Fruit fly (Drosophila melanogaster) whole organism, embryonic: ENCODE measurements around the gene CG17207.

Experiments used
- Adf1 ChIP-seq: fragments of 200-800 bp; sonication (Bioruptor generic); IDR thresholded peaks from 2 replicates; pipeline ENCODE4 v1.3.6; 2022; ENCODE audit warnings: missing biosample characterization, missing genetic modification characterization
- B-H1 ChIP-seq: fragments of 200-800 bp; sonication (Bioruptor generic); IDR thresholded peaks from 3 replicates; pipeline ENCODE4 v1.3.6; 2022; ENCODE audit warnings: missing biosample characterization, missing genetic modification characterization
- BEAF-32 ChIP-seq: fragments of 200-800 bp; sonication (Bioruptor generic); optimal IDR thresholded peaks from 3 replicates; lab custom pipeline; 2017; ENCODE audit warnings: missing biosample characterization, missing genetic modification characterization, mild to moderate bottlenecking, moderate library complexity, missing genetic modification reagents
- CG11695 ChIP-seq: fragments of 200-800 bp; sonication (Bioruptor generic); IDR thresholded peaks from 3 replicates; pipeline ENCODE4 v1.3.6; 2022; ENCODE audit warnings: missing biosample characterization, missing genetic modification characterization
- CG12071 ChIP-seq: fragments of 200-800 bp; sonication (Bioruptor generic); optimal IDR thresholded peaks from 3 replicates; lab custom pipeline; 2018; ENCODE audit warnings: missing biosample characterization, mild to moderate bottlenecking, missing genetic modification characterization
- CG12942 ChIP-seq: fragments of 200-800 bp; sonication (Bioruptor generic); optimal IDR thresholded peaks from 3 replicates; lab custom pipeline; 2016; ENCODE audit warnings: missing biosample characterization, missing genetic modification characterization
- CG13624 ChIP-seq: fragments of 200-800 bp; sonication (Bioruptor generic); optimal IDR thresholded peaks from 2 replicates; lab custom pipeline; 2016; ENCODE audit warnings: missing biosample characterization, missing genetic modification characterization
- CG15514 ChIP-seq: fragments of 200-800 bp; sonication (Bioruptor generic); optimal IDR thresholded peaks from 3 replicates; lab custom pipeline; 2017; ENCODE audit warnings: missing biosample characterization, missing genetic modification characterization, mild to moderate bottlenecking, moderate library complexity, missing genetic modification reagents
- CG18476 ChIP-seq: fragments of 200-800 bp; sonication (Bioruptor generic); optimal IDR thresholded peaks from 2 replicates; lab custom pipeline; 2016; ENCODE audit warnings: missing biosample characterization, mild to moderate bottlenecking, missing genetic modification characterization
- CG2202 ChIP-seq: fragments of 200-800 bp; sonication (Bioruptor generic); optimal IDR thresholded peaks from 2 replicates; lab custom pipeline; 2018; ENCODE audit warnings: missing biosample characterization, mild to moderate bottlenecking, missing genetic modification characterization
- CG3163 ChIP-seq: fragments of 200-800 bp; sonication (Bioruptor generic); optimal IDR thresholded peaks from 3 replicates; lab custom pipeline; 2016; ENCODE audit warnings: missing biosample characterization, missing genetic modification characterization
- CG4282 ChIP-seq: fragments of 200-800 bp; sonication (Bioruptor generic); optimal IDR thresholded peaks from 2 replicates; lab custom pipeline; 2016; ENCODE audit warnings: missing biosample characterization, missing genetic modification characterization
- CG4707 ChIP-seq: fragments of 200-800 bp; sonication (Bioruptor generic); optimal IDR thresholded peaks from 2 replicates; lab custom pipeline; 2018; ENCODE audit warnings: missing biosample characterization, mild to moderate bottlenecking, missing genetic modification characterization, moderate library complexity
- CG7839 ChIP-seq: fragments of 200-800 bp; sonication (Bioruptor generic); optimal IDR thresholded peaks from 3 replicates; lab custom pipeline; 2018; ENCODE audit warnings: missing biosample characterization, mild to moderate bottlenecking, missing genetic modification characterization, moderate library complexity
- CG9727 ChIP-seq: fragments of 200-800 bp; sonication (Bioruptor generic); optimal IDR thresholded peaks from 3 replicates; lab custom pipeline; 2017; ENCODE audit warnings: missing biosample characterization, mild to moderate bottlenecking, missing genetic modification characterization
- D19B ChIP-seq: fragments of 200-800 bp; sonication (Bioruptor generic); optimal IDR thresholded peaks from 2 replicates; lab custom pipeline; 2017; ENCODE audit warnings: missing biosample characterization, mild to moderate bottlenecking, missing genetic modification characterization
- Dbx ChIP-seq: fragments of 200-800 bp; sonication (Bioruptor generic); IDR thresholded peaks from 3 replicates; pipeline ENCODE4 v1.3.6; 2022; ENCODE audit warnings: missing biosample characterization, missing genetic modification characterization
- Deaf1 ChIP-seq: fragments of 200-800 bp; optimal IDR thresholded peaks from 3 replicates; lab custom pipeline; 2019; ENCODE audit warnings: missing biosample characterization, mild to moderate bottlenecking, missing genetic modification characterization, moderate library complexity
- Dek ChIP-seq: fragments of 200-800 bp; sonication (Bioruptor generic); optimal IDR thresholded peaks from 3 replicates; lab custom pipeline; 2019; ENCODE audit warnings: missing biosample characterization, mild to moderate bottlenecking, missing genetic modification characterization, moderate library complexity
- Dp ChIP-seq: fragments of 200-800 bp; sonication (Bioruptor generic); optimal IDR thresholded peaks from 2 replicates; lab custom pipeline; 2018; ENCODE audit warnings: missing biosample characterization, mild to moderate bottlenecking, missing genetic modification characterization, moderate library complexity
- E2f2 ChIP-seq: fragments of 200-800 bp; sonication (Bioruptor generic); IDR thresholded peaks from 2 replicates; pipeline ENCODE4 v1.3.6; 2022; ENCODE audit warnings: missing biosample characterization, missing genetic modification characterization
- Fer3 ChIP-seq: fragments of 200-800 bp; sonication (Bioruptor generic); optimal IDR thresholded peaks from 2 replicates; lab custom pipeline; 2018; ENCODE audit warnings: missing biosample characterization, mild to moderate bottlenecking, missing genetic modification characterization, moderate library complexity
- HLH3B ChIP-seq: fragments of 200-800 bp; sonication (Bioruptor generic); IDR thresholded peaks from 2 replicates; pipeline ENCODE4 v1.3.6; 2022; ENCODE audit warnings: missing biosample characterization, missing genetic modification characterization
- Hr39 ChIP-seq: fragments of >200 bp; optimal IDR thresholded peaks from 2 replicates; lab custom pipeline; 2017
- Lpt ChIP-seq: fragments of >200 bp; optimal IDR thresholded peaks from 2 replicates; lab custom pipeline; 2018; ENCODE audit warnings: missing biosample characterization, missing genetic modification characterization
- MBD-R2 ChIP-seq: fragments of 200-800 bp; sonication (Bioruptor generic); IDR thresholded peaks from 2 replicates; pipeline ENCODE4 v1.3.6; 2022; ENCODE audit warnings: missing biosample characterization, missing genetic modification characterization
- Max ChIP-seq: fragments of 200-800 bp; sonication (Bioruptor generic); optimal IDR thresholded peaks from 2 replicates; lab custom pipeline; 2016; ENCODE audit warnings: missing biosample characterization, mild to moderate bottlenecking, missing genetic modification characterization
- NC2β ChIP-seq: fragments of 200-800 bp; sonication (Bioruptor generic); optimal IDR thresholded peaks from 2 replicates; lab custom pipeline; 2016; ENCODE audit warnings: missing biosample characterization, missing genetic modification characterization
- Nf-YC ChIP-seq: fragments of 200-800 bp; optimal IDR thresholded peaks from 3 replicates; lab custom pipeline; 2019; ENCODE audit warnings: missing biosample characterization, mild to moderate bottlenecking, missing genetic modification characterization, moderate library complexity
- Spps ChIP-seq: fragments of 200-800 bp; sonication (Bioruptor generic); optimal IDR thresholded peaks from 2 replicates; lab custom pipeline; 2018; ENCODE audit warnings: missing biosample characterization, mild to moderate bottlenecking, missing genetic modification characterization
- Sry-δ ChIP-seq: fragments of 200-800 bp; sonication (Bioruptor generic); optimal IDR thresholded peaks from 2 replicates; lab custom pipeline; 2016; ENCODE audit warnings: missing biosample characterization, missing genetic modification characterization
- Stat92E ChIP-seq, 3 experiments: fragments of >200 bp in 2 of 3; fragments of 200-800 bp in 1 of 3; sonication (Bioruptor generic) in 1 of 3; optimal IDR thresholded peaks; 2 replicates each; lab custom pipeline; 2017 to 2019; ENCODE audit warnings: missing biosample characterization in 3 of 3, missing genetic modification characterization in 3 of 3, mild to moderate bottlenecking in 1 of 3, moderate library complexity in 1 of 3
- Taf1 ChIP-seq: fragments of 200-800 bp; sonication (Bioruptor generic); IDR thresholded peaks from 2 replicates; pipeline ENCODE4 v1.3.6; 2022; ENCODE audit warnings: missing biosample characterization, missing genetic modification characterization
- amos ChIP-seq: fragments of 200-800 bp; sonication (Bioruptor generic); IDR thresholded peaks from 2 replicates; pipeline ENCODE4 v1.3.6; 2022; ENCODE audit warnings: missing biosample characterization, missing genetic modification characterization; ENCODE audit not compliant: partially characterized antibody
- az2 ChIP-seq: fragments of 200-800 bp; sonication (Bioruptor generic); optimal IDR thresholded peaks from 3 replicates; lab custom pipeline; 2016; ENCODE audit warnings: missing biosample characterization, missing genetic modification characterization
- bigmax ChIP-seq: fragments of 200-800 bp; sonication (Bioruptor generic); optimal IDR thresholded peaks from 2 replicates; lab custom pipeline; 2018; ENCODE audit warnings: missing biosample characterization, mild to moderate bottlenecking, missing genetic modification characterization
- dmrt11E ChIP-seq: fragments of 200-800 bp; sonication (Bioruptor generic); optimal IDR thresholded peaks from 3 replicates; lab custom pipeline; 2018; ENCODE audit warnings: missing biosample characterization, mild to moderate bottlenecking, missing genetic modification characterization, moderate library complexity
- esg ChIP-seq: fragments of 200-800 bp; sonication (Bioruptor generic); conservative IDR thresholded peaks from 2 replicates; pipeline ENCODE4 v1.3.6; 2022; ENCODE audit warnings: missing biosample characterization, missing genetic modification characterization
- fd64A ChIP-seq: fragments of 200-800 bp; sonication (Bioruptor generic); optimal IDR thresholded peaks from 3 replicates; lab custom pipeline; 2018; ENCODE audit warnings: missing biosample characterization, mild to moderate bottlenecking, missing genetic modification characterization
- gcm ChIP-seq: fragments of 200-800 bp; sonication (Bioruptor generic); optimal IDR thresholded peaks from 2 replicates; lab custom pipeline; 2019; ENCODE audit warnings: missing biosample characterization, mild to moderate bottlenecking, missing genetic modification characterization, moderate library complexity
- gfzf ChIP-seq: fragments of 200-800 bp; sonication (Bioruptor generic); optimal IDR thresholded peaks from 2 replicates; lab custom pipeline; 2016; ENCODE audit warnings: missing biosample characterization, mild to moderate bottlenecking, missing genetic modification characterization, moderate library complexity
- grn ChIP-seq: fragments of 200-800 bp; sonication (Bioruptor generic); optimal IDR thresholded peaks from 3 replicates; lab custom pipeline; 2017; ENCODE audit warnings: missing biosample characterization, missing genetic modification characterization
- insv ChIP-seq, 2 experiments: fragments of 200-800 bp; sonication (Bioruptor generic); optimal IDR thresholded peaks; 3 replicates each; lab custom pipeline; 2016 to 2018; ENCODE audit warnings: missing biosample characterization in 2 of 2, missing genetic modification characterization in 2 of 2
- kah ChIP-seq: fragments of 200-800 bp; sonication (Bioruptor generic); optimal IDR thresholded peaks from 2 replicates; lab custom pipeline; 2018; ENCODE audit warnings: missing biosample characterization, mild to moderate bottlenecking, missing genetic modification characterization
- nau ChIP-seq: fragments of 200-800 bp; sonication (Bioruptor generic); optimal IDR thresholded peaks from 3 replicates; lab custom pipeline; 2017; ENCODE audit warnings: missing biosample characterization, mild to moderate bottlenecking, missing genetic modification characterization, missing genetic modification reagents
- pho ChIP-seq: fragments of 200-800 bp; sonication (Bioruptor generic); optimal IDR thresholded peaks from 2 replicates; lab custom pipeline; 2016; ENCODE audit warnings: missing biosample characterization, missing genetic modification characterization
- sug ChIP-seq: fragments of 200-800 bp; optimal IDR thresholded peaks from 2 replicates; lab custom pipeline; 2019; ENCODE audit warnings: missing biosample characterization, mild to moderate bottlenecking, missing genetic modification characterization, moderate library complexity
- zen ChIP-seq: fragments of 200-800 bp; sonication (Bioruptor generic); optimal IDR thresholded peaks from 3 replicates; lab custom pipeline; 2018; ENCODE audit warnings: missing biosample characterization, mild to moderate bottlenecking, missing genetic modification characterization, moderate library complexity

Gene CG17207

DNA sequence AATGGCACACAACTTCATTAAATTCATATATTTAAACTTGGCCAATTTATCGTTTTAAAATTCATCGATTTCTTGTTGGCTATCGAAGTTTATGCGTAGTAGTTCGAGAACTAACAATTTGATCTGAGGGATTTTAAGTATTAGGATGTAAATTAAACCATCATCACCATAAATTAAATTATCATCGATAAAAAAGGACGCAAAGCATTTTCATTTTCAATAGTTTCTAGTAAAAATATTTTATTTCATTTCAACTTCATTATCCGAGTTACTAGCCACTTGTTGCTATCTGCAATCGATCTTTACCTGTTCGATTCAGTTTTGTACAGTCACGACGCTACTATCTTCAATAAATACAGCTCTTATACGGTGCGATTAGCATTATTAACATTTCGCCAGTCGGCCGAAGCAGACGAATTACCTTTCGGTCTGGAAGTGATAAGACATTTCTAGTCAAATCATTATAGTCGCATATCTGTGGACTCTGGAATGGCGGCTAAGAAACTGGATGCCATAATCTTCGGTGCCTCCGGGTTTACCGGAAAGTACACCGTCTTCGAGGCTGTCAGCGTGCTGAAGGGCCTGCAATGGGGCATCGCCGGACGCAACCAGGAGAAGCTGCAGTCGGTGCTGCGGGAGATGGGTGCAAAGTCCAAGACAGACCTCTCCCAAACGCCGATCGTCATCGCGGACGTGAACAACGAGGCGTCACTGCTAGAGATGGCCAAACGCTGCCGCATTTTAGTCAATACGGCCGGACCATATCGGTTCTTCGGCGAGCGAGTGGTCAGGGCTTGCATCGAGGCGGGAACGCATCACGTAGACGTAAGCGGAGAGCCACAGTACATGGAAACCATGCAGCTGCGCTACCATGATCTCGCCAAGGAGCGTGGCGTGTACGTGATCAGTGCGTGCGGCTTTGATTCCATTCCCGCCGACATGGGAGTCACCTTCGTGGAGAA lies 32.4 kb downstream of the CG17207 start, which contains the start of gene CG5167 (continued):
- no peak for TF ChIP-seq HLH3B (GFP tag; lab: Robert Waterston, UW)
- peak; percentile 21 for TF ChIP-seq D19B (GFP tag; lab: Kevin White, UChicago)
- peak; percentile 35 for TF ChIP-seq Fer3
- TF ChIP-seq Max, result peak; percentile 43
- TF ChIP-seq CG12071 (GFP tag; lab: Kevin White, UChicago), result no peak
- TF ChIP-seq BEAF-32 (GFP tag; lab: Kevin White, UChicago), result peak; percentile 38
- no peak for TF ChIP-seq CG3163 (GFP tag; lab: Kevin White, UChicago)
- TF ChIP-seq sug, result peak; percentile 36
- peak; percentile 7 for TF ChIP-seq CG2202
- TF ChIP-seq nau (GFP tag; lab: Kevin White, UChicago), result no peak
- peak; percentile 59 for TF ChIP-seq CG9727
- peak; percentile 45 for TF ChIP-seq Dp
- TF ChIP-seq CG4282 (GFP tag; lab: Kevin White, UChicago), result peak; percentile 18
- no peak for TF ChIP-seq Taf1
- TF ChIP-seq grn (GFP tag; lab: Kevin White, UChicago), result peak; percentile 93
- no peak for TF ChIP-seq CG13624 (GFP tag; lab: Kevin White, UChicago)
- TF ChIP-seq MBD-R2 (GFP tag; lab: Robert Waterston, UW), result peak; percentile 21; the same call in 1 of the 2 replicates
- TF ChIP-seq pho, result peak; percentile 18
- peak; percentile 66 for TF ChIP-seq kah (GFP tag; lab: Kevin White, UChicago)
- no peak for TF ChIP-seq Hr39
- peak; percentile 7; the same call in 1 of the 2 replicates for TF ChIP-seq amos (GFP tag; lab: Robert Waterston, UW)
- peak; percentile 45 for TF ChIP-seq Sry-δ (GFP tag; lab: Kevin White, UChicago)
- peak; percentile 50; the same call in 1 of the 2 replicates for TF ChIP-seq E2f2
- TF ChIP-seq dmrt11E (tag; lab: Kevin White, UChicago), result peak; percentile 42
- TF ChIP-seq NC2β, result no peak
- peak; percentile 18 for TF ChIP-seq CG12942
- TF ChIP-seq CG18476 (GFP tag; lab: Kevin White, UChicago), result no peak
- TF ChIP-seq Deaf1 (tag; lab: Kevin White, UChicago), result peak; percentile 50
- peak; percentile 39 for TF ChIP-seq CG7839 (tag; lab: Kevin White, UChicago)
- peak in 1 of 2 experiments; percentile 4 for TF ChIP-seq insv (GFP tag; optimal IDR thresholded peaks at IDR 0.05; lab: Kevin White, UChicago)
- no peak for TF ChIP-seq CG4707 (GFP tag; lab: Kevin White, UChicago)
- no peak for TF ChIP-seq Stat92E (GFP tag; optimal IDR thresholded peaks at IDR 0.05; lab: Kevin White, UChicago)
- TF ChIP-seq CG15514 (GFP tag; lab: Kevin White, UChicago), result peak; percentile 51
- no peak for TF ChIP-seq Adf1 (GFP tag; lab: Robert Waterston, UW)
- no peak for TF ChIP-seq Spps (tag; lab: Kevin White, UChicago)
- peak; percentile 47 for TF ChIP-seq Dek
- TF ChIP-seq gcm (GFP tag; lab: Kevin White, UChicago), result peak; percentile 19
- TF ChIP-seq zen (tag; lab: Kevin White, UChicago), result peak; percentile 57
- TF ChIP-seq gfzf (GFP tag; lab: Kevin White, UChicago), result no peak
- no peak for TF ChIP-seq esg (GFP tag; lab: Robert Waterston, UW)
- peak; percentile 37 for TF ChIP-seq az2 (GFP tag; lab: Kevin White, UChicago)
- no peak for TF ChIP-seq bigmax (GFP tag; lab: Kevin White, UChicago)
- peak; percentile 8 for TF ChIP-seq Nf-YC (tag; lab: Kevin White, UChicago)
- TF ChIP-seq fd64A (GFP tag; lab: Kevin White, UChicago), result no peak
- TF ChIP-seq B-H1 (GFP tag; lab: Robert Waterston, UW), result peak; percentile 11; the same call in 1 of the 3 replicates
- TF ChIP-seq Dbx (GFP tag; lab: Robert Waterston, UW), result no peak
- no peak for TF ChIP-seq Lpt (GFP tag; lab: Kevin White, UChicago)
- peak; percentile 27; the same call in 1 of the 3 replicates for TF ChIP-seq CG11695 (GFP tag; lab: Robert Waterston, UW)
